Worm (Caenorhabditis elegans) whole organism, L4 larva: Measurements from ENCODE around the gene agt-2.

Experiments used
- R02D3.7 ChIP-seq: fragments of 150-350 bp; sonication (generic microtip); optimal IDR thresholded peaks from 3 replicates; lab custom pipeline; 2014; ENCODE audit warnings: missing biosample characterization, missing genetic modification characterization
- T26A8.4 ChIP-seq: fragments of 200-800 bp; sonication (Bioruptor generic); IDR thresholded peaks from 2 replicates; pipeline ENCODE4 v1.3.6; 2022; ENCODE audit warnings: missing genetic modification characterization, missing compliant biosample characterization
- Y48G9A.11 ChIP-seq: fragments of 200-800 bp; sonication (Bioruptor generic); IDR thresholded peaks from 2 replicates; pipeline ENCODE4 v1.3.6; 2022; ENCODE audit warnings: missing genetic modification reagents, missing genetic modification characterization, missing compliant biosample characterization
- aha-1 ChIP-seq: fragments of 150-350 bp; peaks from one replicate; lab custom pipeline; 2014; ENCODE audit warnings: missing biosample characterization, missing genetic modification characterization
- arid-1 ChIP-seq: fragments of 200-800 bp; sonication (Bioruptor generic); conservative IDR thresholded peaks from 2 replicates; pipeline ENCODE4 v1.3.6; 2022; ENCODE audit warnings: missing genetic modification reagents, missing genetic modification characterization, missing compliant biosample characterization
- ceh-20 ChIP-seq: fragments of 200-800 bp; sonication (Bioruptor generic); IDR thresholded peaks from 2 replicates; pipeline ENCODE4 v1.3.6; 2022; ENCODE audit warnings: missing genetic modification reagents, missing genetic modification characterization, missing compliant biosample characterization
- ctbp-1 ChIP-seq: fragments of 200-800 bp; sonication (Bioruptor generic); IDR thresholded peaks from 2 replicates; pipeline ENCODE4 v1.3.6; 2022; ENCODE audit warnings: missing genetic modification reagents, missing genetic modification characterization, missing compliant biosample characterization
- daf-16 ChIP-seq, 3 experiments: sonication (generic microtip); optimal IDR thresholded peaks; 2 replicates each; lab custom pipeline; 2016 to 2017; ENCODE audit warnings: missing genetic modification characterization in 3 of 3, missing genetic modification reagents in 3 of 3, mild to moderate bottlenecking in 2 of 3, missing compliant biosample characterization in 2 of 3, missing biosample characterization in 1 of 3, moderate library complexity in 1 of 3
- dmd-6 ChIP-seq: fragments of 200-800 bp; sonication (Bioruptor generic); IDR thresholded peaks from 2 replicates; pipeline ENCODE4 v1.3.6; 2022; ENCODE audit warnings: missing genetic modification reagents, missing genetic modification characterization, missing compliant biosample characterization
- dpl-1 ChIP-seq: fragments of 150-350 bp; optimal IDR thresholded peaks from 2 replicates; lab custom pipeline; 2014; ENCODE audit warnings: missing biosample characterization, missing genetic modification reagents, missing genetic modification characterization
- dve-1 ChIP-seq: sonication (generic microtip); optimal IDR thresholded peaks from 2 replicates; lab custom pipeline; 2017; ENCODE audit warnings: antibody characterized with exemption, mild to moderate bottlenecking, missing genetic modification characterization, missing compliant biosample characterization; ENCODE audit not compliant: insufficient read depth
- egl-43 ChIP-seq: fragments of 200-800 bp; sonication (Bioruptor generic); IDR thresholded peaks from 2 replicates; pipeline ENCODE4 v1.3.6; 2022; ENCODE audit warnings: missing genetic modification reagents, missing genetic modification characterization, missing compliant biosample characterization
- fkh-10 ChIP-seq: fragments of 150-350 bp; optimal IDR thresholded peaks from 2 replicates; lab custom pipeline; 2014; ENCODE audit warnings: missing biosample characterization, missing genetic modification reagents, missing genetic modification characterization
- gei-8 ChIP-seq: fragments of 200-800 bp; sonication (Bioruptor generic); optimal IDR thresholded peaks from 2 replicates; lab custom pipeline; 2018; ENCODE audit warnings: mild to moderate bottlenecking, missing genetic modification characterization, missing compliant biosample characterization
- hif-1 ChIP-seq, 2 experiments: sonication (generic microtip); optimal IDR thresholded peaks; 2 replicates each; lab custom pipeline; 2016 to 2017; ENCODE audit warnings: missing compliant biosample characterization in 2 of 2, missing genetic modification characterization in 2 of 2, missing genetic modification reagents in 2 of 2, missing genotype in 2 of 2, mild to moderate bottlenecking in 1 of 2
- hlh-11 ChIP-seq: fragments of 200-800 bp; sonication (Bioruptor generic); optimal IDR thresholded peaks from 2 replicates; lab custom pipeline; 2018; ENCODE audit warnings: mild to moderate bottlenecking, missing genetic modification characterization, missing compliant biosample characterization
- hlh-30 ChIP-seq: sonication (generic microtip); optimal IDR thresholded peaks from 2 replicates; lab custom pipeline; 2017; ENCODE audit warnings: antibody characterized with exemption, mild to moderate bottlenecking, missing genetic modification characterization, missing compliant biosample characterization; ENCODE audit not compliant: insufficient read depth
- hmg-1.1 ChIP-seq: fragments of 200-800 bp; sonication (Bioruptor generic); IDR thresholded peaks from 2 replicates; pipeline ENCODE4 v1.3.6; 2022; ENCODE audit warnings: missing genetic modification reagents, missing genetic modification characterization, missing compliant biosample characterization
- lin-13 ChIP-seq: fragments of 150-350 bp; optimal IDR thresholded peaks from 2 replicates; lab custom pipeline; 2014; ENCODE audit warnings: missing biosample characterization, missing genetic modification reagents, missing genetic modification characterization
- lin-38 ChIP-seq: fragments of 200-800 bp; sonication (Bioruptor generic); IDR thresholded peaks from 2 replicates; pipeline ENCODE4 v1.3.6; 2022; ENCODE audit warnings: missing genetic modification reagents, missing genetic modification characterization, missing compliant biosample characterization
- lir-3 ChIP-seq: sonication (generic microtip); optimal IDR thresholded peaks from 2 replicates; lab custom pipeline; 2016; ENCODE audit warnings: mild to moderate bottlenecking, missing genetic modification characterization, missing compliant biosample characterization
- lsy-2 ChIP-seq, 2 experiments: fragments of 150-350 bp in 1 of 2; sonication (generic microtip) in 1 of 2; optimal IDR thresholded peaks; 2 replicates each; lab custom pipeline; 2014 to 2017; ENCODE audit warnings: missing biosample characterization in 2 of 2, missing genetic modification characterization in 2 of 2
- madf-5 ChIP-seq, 2 experiments: fragments of 200-800 bp; sonication (Bioruptor generic); IDR thresholded peaks; 2 replicates each; pipeline ENCODE4 v1.3.6; 2022; ENCODE audit warnings: missing compliant biosample characterization in 2 of 2, missing genetic modification characterization in 2 of 2
- mdl-1 ChIP-seq, 2 experiments: fragments of 150-350 bp in 1 of 2; sonication (generic microtip) in 1 of 2; optimal IDR thresholded peaks; 2 replicates each; lab custom pipeline; 2014 to 2017; ENCODE audit warnings: missing biosample characterization in 2 of 2, missing genetic modification characterization in 2 of 2
- mep-1 ChIP-seq: fragments of 150-350 bp; sonication (generic microtip); optimal IDR thresholded peaks from 3 replicates; lab custom pipeline; 2014; ENCODE audit warnings: missing biosample characterization, missing genetic modification characterization
- mes-2 ChIP-seq: sonication (generic microtip); optimal IDR thresholded peaks from 2 replicates; lab custom pipeline; 2016; ENCODE audit warnings: missing genotype, mild to moderate bottlenecking, missing genetic modification characterization, missing compliant biosample characterization; ENCODE audit not compliant: poor library complexity, severe bottlenecking
- mxl-3 ChIP-seq: fragments of 200-800 bp; sonication (Bioruptor generic); optimal IDR thresholded peaks from 2 replicates; lab custom pipeline; 2018; ENCODE audit warnings: mild to moderate bottlenecking, missing genetic modification characterization, missing compliant biosample characterization
- nhr-11 ChIP-seq: fragments of 150-350 bp; optimal IDR thresholded peaks from 2 replicates; lab custom pipeline; 2014; ENCODE audit warnings: missing biosample characterization, missing genetic modification characterization
- nhr-111 ChIP-seq: fragments of 200-800 bp; sonication (Bioruptor generic); optimal IDR thresholded peaks from 2 replicates; lab custom pipeline; 2018; ENCODE audit warnings: mild to moderate bottlenecking, missing genetic modification characterization, missing compliant biosample characterization
- nhr-237 ChIP-seq: sonication (generic microtip); optimal IDR thresholded peaks from 2 replicates; lab custom pipeline; 2017; ENCODE audit warnings: missing biosample characterization, missing genetic modification characterization
- nhr-28 ChIP-seq: fragments of 150-350 bp; optimal IDR thresholded peaks from 2 replicates; lab custom pipeline; 2014; ENCODE audit warnings: missing biosample characterization, missing genetic modification characterization
- nhr-42 ChIP-seq: fragments of 200-800 bp; sonication (Bioruptor generic); IDR thresholded peaks from 2 replicates; pipeline ENCODE4 v1.3.6; 2022; ENCODE audit warnings: missing genetic modification characterization, missing compliant biosample characterization
- nhr-48 ChIP-seq: sonication (generic microtip); optimal IDR thresholded peaks from 2 replicates; lab custom pipeline; 2016; ENCODE audit warnings: mild to moderate bottlenecking, missing genetic modification characterization, missing compliant biosample characterization
- nhr-6 ChIP-seq: fragments of 150-350 bp; optimal IDR thresholded peaks from 2 replicates; lab custom pipeline; 2014; ENCODE audit warnings: missing biosample characterization, missing genetic modification characterization
- nhr-76 ChIP-seq: fragments of 150-350 bp; optimal IDR thresholded peaks from 2 replicates; lab custom pipeline; 2014; ENCODE audit warnings: missing biosample characterization, missing genetic modification characterization
- nhr-77 ChIP-seq: fragments of 150-350 bp; optimal IDR thresholded peaks from 2 replicates; lab custom pipeline; 2014; ENCODE audit warnings: missing biosample characterization, missing genetic modification characterization
- rbr-2 ChIP-seq: sonication (generic microtip); optimal IDR thresholded peaks from 2 replicates; lab custom pipeline; 2016; ENCODE audit warnings: missing genotype, missing genetic modification characterization, missing compliant biosample characterization
- tra-1 ChIP-seq: fragments of 200-800 bp; sonication (Bioruptor generic); IDR thresholded peaks from 2 replicates; pipeline ENCODE4 v1.3.6; 2022; ENCODE audit warnings: missing genetic modification reagents, missing genetic modification characterization, missing compliant biosample characterization
- zip-11 ChIP-seq: fragments of 200-800 bp; sonication (Bioruptor generic); IDR thresholded peaks from 2 replicates; pipeline ENCODE4 v1.3.6; 2022; ENCODE audit warnings: missing genetic modification characterization, missing compliant biosample characterization
- ztf-11 ChIP-seq: fragments of 150-350 bp; optimal IDR thresholded peaks from 2 replicates; lab custom pipeline; 2014; ENCODE audit warnings: missing biosample characterization, missing genetic modification characterization
- ztf-7 ChIP-seq: fragments of 150-350 bp; optimal IDR thresholded peaks from 2 replicates; lab custom pipeline; 2014; ENCODE audit warnings: missing biosample characterization, missing genetic modification characterization

agt-2 gene

DNA sequence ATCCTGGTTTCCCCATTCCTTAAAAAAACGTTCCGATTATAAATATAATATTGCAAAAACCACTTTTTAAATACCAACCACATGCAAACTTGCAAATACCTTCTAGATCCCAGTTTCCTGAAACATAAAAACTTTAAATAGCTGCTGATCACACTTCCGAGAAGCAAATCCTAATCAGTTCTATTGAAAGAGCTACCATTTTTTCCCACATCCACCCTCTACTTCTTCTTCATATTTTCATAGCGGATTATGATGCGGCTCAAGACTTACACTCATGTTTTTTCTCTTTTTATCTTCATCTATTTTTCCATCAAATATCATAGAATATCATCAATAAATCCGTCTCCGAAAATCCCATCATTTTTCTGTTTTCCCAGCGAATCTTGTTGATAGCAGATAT, 46.7 kb downstream of the agt-2 start:
- TF ChIP-seq lir-3 (tag; lab: Kevin White, UChicago) (no peak), daf-16 (GFP tag; optimal IDR thresholded peaks at IDR 0.05; lab: Kevin White, UChicago) (peak in 1 of 2 experiments; percentile 62), daf-16 (tag; optimal IDR thresholded peaks at IDR 0.05; lab: Kevin White, UChicago) (no peak)

DNA sequence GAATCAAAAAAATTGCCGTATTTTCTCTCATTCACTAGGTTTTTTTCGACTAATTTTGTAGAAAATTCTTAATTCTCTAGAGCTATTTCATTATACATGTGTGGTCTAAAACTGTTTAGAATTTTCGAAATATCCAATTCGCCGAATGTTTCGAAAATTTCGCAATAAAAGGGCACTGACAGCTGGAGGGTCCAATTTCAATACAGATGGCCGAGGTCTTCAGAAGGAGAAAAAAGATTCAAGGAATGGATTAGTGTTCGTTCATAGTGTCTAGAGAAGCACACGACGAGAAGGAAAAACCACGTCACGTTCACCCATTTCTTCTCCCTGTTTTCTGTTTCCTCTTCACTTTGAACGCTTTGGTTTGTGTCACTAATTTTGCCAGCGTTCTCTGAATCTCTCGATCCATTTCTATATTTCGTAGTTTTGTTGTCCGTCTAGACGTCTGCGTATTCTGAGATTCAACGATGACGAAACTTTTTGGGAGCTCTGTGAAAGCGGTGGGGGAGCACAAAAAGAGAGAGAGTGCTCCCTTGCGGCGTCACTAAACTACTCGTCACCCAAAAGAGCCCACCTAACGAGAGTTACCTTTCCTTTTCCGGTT, 47.5 kb downstream of the agt-2 start:
- TF ChIP-seq lin-13 (GFP tag; lab: Kevin White, UChicago) (peak; percentile 18), nhr-42 (no peak), mxl-3 (peak; percentile 25), nhr-237 (no peak), mes-2 (tag; lab: Kevin White, UChicago) (peak; percentile 49), hlh-11 (peak; percentile 79), tra-1 (GFP tag; lab: Robert Waterston, UW) (peak; percentile 17; the same call in 1 of the 2 replicates), ztf-11 (no peak), zip-11 (GFP tag; lab: Robert Waterston, UW) (no peak), egl-43 (0 out of 2 replicates have a peak, but pooled peaks have one; percentile 32), madf-5 (GFP tag; IDR thresholded peaks at IDR 0.05; lab: Robert Waterston, UW) (no peak), mep-1 (tag; lab: Kevin White, UChicago) (peak; percentile 66), daf-16 (GFP tag; optimal IDR thresholded peaks at IDR 0.05; lab: Kevin White, UChicago) (no peak), daf-16 (tag; optimal IDR thresholded peaks at IDR 0.05; lab: Kevin White, UChicago) (peak; percentile 58), nhr-11 (peak; percentile 58), dpl-1 (GFP tag; lab: Kevin White, UChicago) (peak; percentile 20), Y48G9A.11 (GFP tag; lab: Robert Waterston, UW) (no peak), gei-8 (GFP tag; lab: Kevin White, UChicago) (peak; percentile 3), fkh-10 (GFP tag; lab: Kevin White, UChicago) (peak; percentile 83), ceh-20 (GFP tag; lab: Robert Waterston, UW) (peak; percentile 74; the same call in 1 of the 2 replicates), mdl-1 (tag; optimal IDR thresholded peaks at IDR 0.05; lab: Kevin White, UChicago) (peak in 1 of 2 experiments; percentile 69), nhr-77 (tag; lab: Kevin White, UChicago) (peak; percentile 40), T26A8.4 (GFP tag; lab: Robert Waterston, UW) (no peak), hif-1 (tag; optimal IDR thresholded peaks at IDR 0.05; lab: Kevin White, UChicago) (peak in 1 of 2 experiments; percentile 48), nhr-111 (GFP tag; lab: Kevin White, UChicago) (no peak), ztf-7 (tag; lab: Kevin White, UChicago) (peak; percentile 39), nhr-48 (peak; percentile 54), R02D3.7 (no peak), dmd-6 (GFP tag; lab: Robert Waterston, UW) (peak; percentile 79), dve-1 (peak; percentile 68), hlh-30 (tag; lab: Kevin White, UChicago) (peak; percentile 70), aha-1 (tag; lab: Kevin White, UChicago) (peak; percentile 58), arid-1 (GFP tag; lab: Robert Waterston, UW) (0 out of 2 replicates have a peak, but pooled peaks have one; percentile 20), hmg-1.1 (GFP tag; lab: Robert Waterston, UW) (peak; percentile 61; the same call in 1 of the 2 replicates), nhr-76 (no peak), ctbp-1 (GFP tag; lab: Robert Waterston, UW) (peak; percentile 58; the same call in 1 of the 2 replicates), nhr-6 (peak; percentile 13), lsy-2 (tag; optimal IDR thresholded peaks at IDR 0.05; lab: Kevin White, UChicago) (peak; percentile 40 to 71), lin-38 (0 out of 2 replicates have a peak, but pooled peaks have one; percentile 20), nhr-28 (tag; lab: Kevin White, UChicago) (peak; percentile 86), rbr-2 (tag; lab: Kevin White, UChicago) (peak; percentile 70)
- TF ChIP-seq, all 104 proteins: peak for 30
